Worm (Caenorhabditis elegans): ENCODE measurements around the gene clec-141.

Gene clec-141

DNA sequence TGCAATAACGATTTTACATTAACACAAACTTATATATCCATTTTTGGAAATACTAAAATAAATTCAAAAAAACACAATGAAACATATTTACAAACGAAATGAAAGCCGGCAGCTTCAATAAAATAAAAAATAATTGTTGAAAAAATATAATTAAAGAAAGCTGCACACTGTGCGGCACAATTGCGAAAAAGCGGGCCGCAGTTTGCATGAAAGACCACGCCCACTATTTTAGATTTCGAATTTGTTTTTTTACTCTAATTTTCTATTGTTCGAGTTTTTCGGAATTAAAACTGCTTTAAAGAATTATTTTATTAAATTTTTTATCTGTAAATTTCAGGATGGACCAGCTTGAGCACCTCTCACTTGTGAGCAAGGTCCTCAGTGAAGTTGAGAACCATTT is 8.2 kb downstream of the clec-141 start, which contains the start of gene mog-5 (continued):
- TF ChIP-seq ceh-6 (GFP tag; optimal IDR thresholded peaks at IDR 0.05) (no peak), pha-2 (tag; optimal IDR thresholded peaks at IDR 0.05) (peak; percentile 32), odd-2 (tag; optimal IDR thresholded peaks at IDR 0.05) (peak; percentile 64), ztf-16 (tag; optimal IDR thresholded peaks at IDR 0.05) (peak; percentile 30), pag-3 (tag; optimal IDR thresholded peaks at IDR 0.05; ENCODE audit: borderline replicate concordance) (no peak), unc-55 (GFP tag; optimal IDR thresholded peaks at IDR 0.05) (no peak), ref-2 (tag; optimal IDR thresholded peaks at IDR 0.05) (peak; percentile 26), sdc-2 (tag; optimal IDR thresholded peaks at IDR 0.05) (no peak), ttx-3 (tag; optimal IDR thresholded peaks at IDR 0.05) (peak; percentile 69), ceh-14 (tag; optimal IDR thresholded peaks at IDR 0.05) (peak; percentile 43), ceh-24 (tag; optimal IDR thresholded peaks at IDR 0.05) (no peak), hlh-8 (tag; optimal IDR thresholded peaks at IDR 0.05) (peak; percentile 27), che-1 (tag; optimal IDR thresholded peaks at IDR 0.05) (peak; percentile 21), K09A11.1 (tag; optimal IDR thresholded peaks at IDR 0.05; ENCODE audit: insufficient read depth) (peak; percentile 82), C38D4.7 (GFP tag; optimal IDR thresholded peaks at IDR 0.05) (peak; percentile 38), ceh-30 (tag; optimal IDR thresholded peaks at IDR 0.05) (no peak), pat-9 (tag; optimal IDR thresholded peaks at IDR 0.05) (peak; percentile 30), tbx-2 (tag; optimal IDR thresholded peaks at IDR 0.05) (peak; percentile 50), lin-11 (tag; optimal IDR thresholded peaks at IDR 0.05) (peak; percentile 36)

DNA sequence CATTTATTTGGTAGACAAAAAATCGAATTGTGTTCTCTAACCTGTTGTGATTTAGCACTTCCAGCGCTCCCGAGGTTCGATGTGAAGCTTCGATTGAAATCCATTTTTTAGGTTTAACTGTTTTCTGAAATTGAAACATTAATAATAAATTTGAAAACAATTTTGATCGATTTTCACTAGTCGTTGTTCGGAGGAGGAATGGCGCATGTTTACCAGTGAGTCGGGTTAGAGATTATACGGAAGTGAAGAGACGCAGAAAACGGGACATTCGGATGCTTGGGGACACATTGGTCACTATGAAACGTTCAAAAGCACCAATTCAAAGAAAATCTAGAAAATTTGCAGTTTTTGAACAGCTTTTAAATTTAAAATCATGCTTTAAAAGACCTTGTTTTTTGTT is 8.7 kb downstream of the clec-141 start, which contains the start of gene fbxl-3:
Gene fbxl-3 (minus strand): TSS at position 124 of the 400 bp plus-strand sequence.
- TF ChIP-seq elt-4 (tag; optimal IDR thresholded peaks at IDR 0.05) = no peak

DNA sequence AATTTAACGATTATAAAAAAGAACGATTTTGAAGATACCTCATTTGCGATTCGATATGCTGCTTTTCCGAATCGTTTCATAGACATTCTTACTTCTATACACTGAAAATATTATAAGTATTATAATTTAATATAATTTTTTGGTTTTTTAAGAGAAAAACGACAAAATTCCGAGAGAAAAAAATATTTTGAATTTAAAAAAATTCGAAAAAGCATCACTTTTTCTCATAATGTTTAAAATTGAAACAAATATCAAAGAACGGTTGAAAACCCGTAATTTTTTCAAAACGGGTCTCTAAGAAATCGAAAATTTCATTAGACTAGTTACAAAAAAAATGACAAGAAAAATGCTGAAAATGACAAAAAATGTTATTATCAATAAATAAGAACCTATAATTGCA is 11.9 kb downstream of the clec-141 start, which contains the start of gene pink-1:
Gene pink-1 (minus strand): TSS at position 101 of the 400 bp plus-strand sequence.
- TF ChIP-seq elt-4 (tag; optimal IDR thresholded peaks at IDR 0.05) (no peak), ceh-18 (tag; optimal IDR thresholded peaks at IDR 0.05) (no peak), odd-2 (tag; optimal IDR thresholded peaks at IDR 0.05) (no peak), ceh-19 (GFP tag; optimal IDR thresholded peaks at IDR 0.05) (no peak), ceh-9 (tag; optimal IDR thresholded peaks at IDR 0.05) (no peak), madf-2 (tag; optimal IDR thresholded peaks at IDR 0.05) (no peak), unc-42 (tag; optimal IDR thresholded peaks at IDR 0.05) (no peak), hlh-8 (tag; optimal IDR thresholded peaks at IDR 0.05) (no peak), pax-1 (tag; optimal IDR thresholded peaks at IDR 0.05) (no peak), unc-55 (GFP tag; optimal IDR thresholded peaks at IDR 0.05) (no peak), ceh-31 (tag; optimal IDR thresholded peaks at IDR 0.05) (no peak), unc-3 (GFP tag; conservative IDR thresholded peaks at IDR 0.05) (no peak), unc-3 (tag; optimal IDR thresholded peaks at IDR 0.05) (no peak), K09A11.1 (tag; optimal IDR thresholded peaks at IDR 0.05; ENCODE audit: insufficient read depth) (no peak), ztf-16 (tag; optimal IDR thresholded peaks at IDR 0.05) (no peak), pqm-1 (tag; optimal IDR thresholded peaks at IDR 0.05) (no peak), F13H6.1 (tag; optimal IDR thresholded peaks at IDR 0.05) (no peak), hlh-6 (tag; optimal IDR thresholded peaks at IDR 0.05) (no peak), zip-5 (tag; optimal IDR thresholded peaks at IDR 0.05) (no peak)

DNA sequence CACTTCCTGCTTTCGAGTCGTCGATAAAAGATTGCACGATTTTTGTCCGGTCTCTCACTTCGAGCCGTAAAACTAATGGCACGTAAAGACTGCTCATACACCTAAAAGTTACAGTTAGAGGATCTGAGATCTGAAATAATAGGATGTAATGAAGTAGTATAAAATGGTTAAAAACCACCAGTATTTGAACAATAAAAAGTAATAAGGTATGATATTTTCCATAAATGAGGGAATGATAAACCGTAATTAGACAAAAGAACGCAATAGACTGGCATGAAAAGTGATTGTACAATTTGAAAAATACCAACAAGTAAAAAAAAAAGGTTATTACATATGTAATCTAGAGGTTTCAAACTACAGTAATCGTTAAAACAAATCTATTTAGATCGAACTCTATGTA is 14.4 kb downstream of the clec-141 start, which contains the start of gene brap-2:
Gene brap-2 (minus strand): TSS at position 101 of the 400 bp plus-strand sequence.
- TF ChIP-seq ttx-3 (tag; optimal IDR thresholded peaks at IDR 0.05) (no peak), pat-9 (tag; optimal IDR thresholded peaks at IDR 0.05) (no peak), hlh-13 (GFP tag; optimal IDR thresholded peaks at IDR 0.05) (no peak), pha-4 (tag; optimal IDR thresholded peaks at IDR 0.05) (no peak), ceh-18 (tag; optimal IDR thresholded peaks at IDR 0.05) (no peak), unc-42 (tag; optimal IDR thresholded peaks at IDR 0.05) (no peak), hlh-6 (tag; optimal IDR thresholded peaks at IDR 0.05) (no peak)
